Worm (Caenorhabditis elegans): ENCODE measurements around the gene frm-7.

DNA sequence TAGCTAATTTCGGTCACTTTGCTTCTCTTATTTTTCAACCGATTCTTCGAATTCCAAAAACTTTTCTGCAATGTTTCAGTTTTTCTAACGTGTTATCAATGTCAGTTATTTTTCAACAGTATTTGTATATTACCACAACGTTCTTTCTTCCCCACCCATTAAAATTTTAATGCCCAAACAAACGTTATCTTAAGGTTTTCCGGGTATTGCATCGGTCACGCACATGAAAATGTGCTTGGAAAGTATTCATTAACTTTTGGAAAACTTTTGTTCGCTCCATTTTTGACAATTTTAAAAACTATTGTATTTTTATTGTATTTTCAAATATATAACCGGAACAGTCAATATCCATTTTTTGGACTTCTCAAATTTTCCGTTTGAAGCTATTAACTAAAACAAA, 6.2 kb upstream of the frm-7 start:
- no peak for TF ChIP-seq lin-35 (GFP tag; optimal IDR thresholded peaks at IDR 0.05)
- TF ChIP-seq ZK185.1 (tag; optimal IDR thresholded peaks at IDR 0.05; ENCODE audit: poor library complexity, severe bottlenecking), result no peak
- no peak for TF ChIP-seq lir-1 (GFP tag; conservative IDR thresholded peaks at IDR 0.05)
- TF ChIP-seq Y79H2A.3 (GFP tag; conservative IDR thresholded peaks at IDR 0.05), result no peak
- TF ChIP-seq ccch-3 (GFP tag; optimal IDR thresholded peaks at IDR 0.05), result no peak
